Fruit fly (Drosophila melanogaster) whole organism, wandering third instar larva: Measurements from ENCODE around the gene CG13896.

Experiments
- HLH106 ChIP-seq: fragments of 200-800 bp; optimal IDR thresholded peaks from 3 replicates; lab custom pipeline; 2019; ENCODE audit warnings: missing biosample characterization, mild to moderate bottlenecking, missing genetic modification characterization, moderate library complexity
- Mio ChIP-seq: sonication (Bioruptor generic); optimal IDR thresholded peaks from 2 replicates; lab custom pipeline; 2016; ENCODE audit warnings: missing biosample characterization, missing genetic modification characterization
- N ChIP-seq: fragments of >200 bp; optimal IDR thresholded peaks from 2 replicates; lab custom pipeline; 2018; ENCODE audit warnings: missing biosample characterization, missing external identifiers, missing genetic modification characterization
- Sp1 ChIP-seq: fragments of 200-800 bp; sonication (Bioruptor generic); optimal IDR thresholded peaks from 3 replicates; lab custom pipeline; 2019; ENCODE audit warnings: missing biosample characterization, mild to moderate bottlenecking, missing genetic modification characterization, moderate library complexity
- Vsx2 ChIP-seq: fragments of 200-300, 225-300 bp; sonication (Bioruptor generic); optimal IDR thresholded peaks from 2 replicates; lab custom pipeline; 2018; ENCODE audit warnings: missing biosample characterization, missing genetic modification characterization; ENCODE audit not compliant: partially characterized antibody
- dmrt93B ChIP-seq: fragments of 200-800 bp; sonication (Bioruptor generic); optimal IDR thresholded peaks from 2 replicates; lab custom pipeline; 2018; ENCODE audit warnings: missing biosample characterization, mild to moderate bottlenecking, missing genetic modification characterization
- ey ChIP-seq: fragments of 200-800 bp; sonication (Bioruptor generic); optimal IDR thresholded peaks from 2 replicates; lab custom pipeline; 2016; ENCODE audit warnings: missing biosample characterization, missing genetic modification characterization
- fru ChIP-seq: fragments of 200-800 bp; sonication (Bioruptor generic); optimal IDR thresholded peaks from 3 replicates; lab custom pipeline; 2016; ENCODE audit warnings: missing biosample characterization, mild to moderate bottlenecking, missing genetic modification characterization
- h ChIP-seq: fragments of 200-800 bp; sonication (Bioruptor generic); optimal IDR thresholded peaks from 3 replicates; lab custom pipeline; 2016; ENCODE audit warnings: missing biosample characterization, mild to moderate bottlenecking, missing genetic modification characterization
- lola ChIP-seq: fragments of >200 bp; optimal IDR thresholded peaks from 2 replicates; lab custom pipeline; 2017; ENCODE audit warnings: missing biosample characterization, missing genetic modification characterization
- pan ChIP-seq: fragments of >200 bp; optimal IDR thresholded peaks from 2 replicates; lab custom pipeline; 2017
- psq ChIP-seq: fragments of 200-800 bp; sonication (Bioruptor generic); optimal IDR thresholded peaks from 3 replicates; lab custom pipeline; 2017; ENCODE audit warnings: missing biosample characterization, mild to moderate bottlenecking, missing genetic modification characterization, moderate library complexity

dm6 chr3L:755259-755658 is 43.6 kb upstream of the CG13896 start, which contains the start of gene hng3:
- TF ChIP-seq dmrt93B (no peak), fru (GFP tag; lab: Kevin White, UChicago) (no peak), psq (GFP tag; lab: Kevin White, UChicago) (no peak), HLH106 (tag; lab: Kevin White, UChicago) (no peak), ey (no peak), lola (GFP tag; lab: Kevin White, UChicago) (no peak), N (GFP tag; lab: Kevin White, UChicago) (no peak), h (GFP tag; lab: Kevin White, UChicago) (no peak), Mio (GFP tag; lab: Kevin White, UChicago) (no peak), Sp1 (no peak), Vsx2 (GFP tag; lab: Kevin White, UChicago) (no peak), pan (lab: Kevin White, UChicago) (no peak)
